Fruit fly (Drosophila melanogaster) whole organism, embryonic: ENCODE results near the gene PGRP-LA.

Experiments
- ATbp ChIP-seq: fragments of 200-800 bp; sonication (Bioruptor generic); optimal IDR thresholded peaks from 2 replicates; lab custom pipeline; 2017; ENCODE audit warnings: missing biosample characterization, mild to moderate bottlenecking, missing genetic modification characterization, missing genetic modification reagents
- Asciz ChIP-seq: fragments of 200-800 bp; sonication (Bioruptor generic); optimal IDR thresholded peaks from 2 replicates; lab custom pipeline; 2017; ENCODE audit warnings: missing biosample characterization, mild to moderate bottlenecking, missing genetic modification characterization, missing genetic modification reagents
- B-H1 ChIP-seq: fragments of 200-800 bp; sonication (Bioruptor generic); IDR thresholded peaks from 3 replicates; pipeline ENCODE4 v1.3.6; 2022; ENCODE audit warnings: missing biosample characterization, missing genetic modification characterization
- B-H2 ChIP-seq: fragments of 200-800 bp; sonication (Bioruptor generic); optimal IDR thresholded peaks from 2 replicates; lab custom pipeline; 2018; ENCODE audit warnings: missing biosample characterization, mild to moderate bottlenecking, missing genetic modification characterization
- BEAF-32 ChIP-seq: fragments of 200-800 bp; sonication (Bioruptor generic); optimal IDR thresholded peaks from 3 replicates; lab custom pipeline; 2017; ENCODE audit warnings: missing biosample characterization, missing genetic modification characterization, mild to moderate bottlenecking, moderate library complexity, missing genetic modification reagents
- CG10654 ChIP-seq: fragments of 200-800 bp; sonication (Bioruptor generic); optimal IDR thresholded peaks from 2 replicates; lab custom pipeline; 2016; ENCODE audit warnings: missing biosample characterization, missing genetic modification characterization
- CG12744 ChIP-seq: fragments of 200-800 bp; sonication (Bioruptor generic); optimal IDR thresholded peaks from 2 replicates; lab custom pipeline; 2016; ENCODE audit warnings: missing biosample characterization, missing genetic modification characterization
- CG12769 ChIP-seq: fragments of 200-800 bp; sonication (Bioruptor generic); optimal IDR thresholded peaks from 2 replicates; lab custom pipeline; 2019; ENCODE audit warnings: missing biosample characterization, mild to moderate bottlenecking, missing genetic modification characterization, moderate library complexity
- CG1647 ChIP-seq: fragments of 200-800 bp; sonication (Bioruptor generic); optimal IDR thresholded peaks from 3 replicates; lab custom pipeline; 2016; ENCODE audit warnings: missing biosample characterization, missing genetic modification characterization
- CG16815 ChIP-seq: fragments of 200-800 bp; sonication (Bioruptor generic); optimal IDR thresholded peaks from 3 replicates; lab custom pipeline; 2017; ENCODE audit warnings: missing biosample characterization, mild to moderate bottlenecking, missing genetic modification characterization
- CG17186 ChIP-seq: fragments of 200-800 bp; sonication (Bioruptor generic); optimal IDR thresholded peaks from 3 replicates; lab custom pipeline; 2017; ENCODE audit warnings: missing biosample characterization, missing genetic modification reagents, missing genetic modification characterization
- CG17361 ChIP-seq: fragments of 200-800 bp; sonication (Bioruptor generic); IDR thresholded peaks from 3 replicates; pipeline ENCODE4 v1.3.6; 2022; ENCODE audit warnings: missing biosample characterization, missing genetic modification characterization
- CG17385 ChIP-seq: fragments of 200-800 bp; sonication (Bioruptor generic); optimal IDR thresholded peaks from 3 replicates; lab custom pipeline; 2018; ENCODE audit warnings: missing biosample characterization, mild to moderate bottlenecking, missing genetic modification characterization
- CG17829 ChIP-seq: fragments of 200-800 bp; optimal IDR thresholded peaks from 2 replicates; lab custom pipeline; 2019; ENCODE audit warnings: missing biosample characterization, mild to moderate bottlenecking, missing genetic modification characterization, moderate library complexity
- CG2678 ChIP-seq: fragments of 200-800 bp; sonication (Bioruptor generic); optimal IDR thresholded peaks from 3 replicates; lab custom pipeline; 2019; ENCODE audit warnings: missing biosample characterization, mild to moderate bottlenecking, missing genetic modification characterization, moderate library complexity
- CG32767 ChIP-seq: fragments of 200-800 bp; sonication (Bioruptor generic); IDR thresholded peaks from 2 replicates; pipeline ENCODE4 v1.3.6; 2022; ENCODE audit warnings: missing biosample characterization, missing genetic modification characterization
- CG3281 ChIP-seq: fragments of 200-800 bp; sonication (Bioruptor generic); optimal IDR thresholded peaks from 3 replicates; lab custom pipeline; 2017; ENCODE audit warnings: missing biosample characterization, mild to moderate bottlenecking, missing genetic modification characterization
- CG3407 ChIP-seq: fragments of 200-800 bp; sonication (Bioruptor generic); optimal IDR thresholded peaks from 2 replicates; lab custom pipeline; 2018; ENCODE audit warnings: missing biosample characterization, mild to moderate bottlenecking, missing genetic modification characterization
- CG3726 ChIP-seq: fragments of 200-800 bp; sonication (Bioruptor generic); IDR thresholded peaks from 3 replicates; pipeline ENCODE4, ENCODE4 v1.3.6; 2022; ENCODE audit warnings: missing biosample characterization, missing genetic modification characterization
- CG3838 ChIP-seq: fragments of 200-800 bp; sonication (Bioruptor generic); optimal IDR thresholded peaks from 3 replicates; lab custom pipeline; 2016; ENCODE audit warnings: missing biosample characterization, missing genetic modification characterization
- CG4617 ChIP-seq: fragments of 200-800 bp; sonication (Bioruptor generic); optimal IDR thresholded peaks from 3 replicates; lab custom pipeline; 2016; ENCODE audit warnings: missing biosample characterization, missing genetic modification characterization, borderline replicate concordance
- CG7556 ChIP-seq: fragments of 200-800 bp; sonication (Bioruptor generic); optimal IDR thresholded peaks from 2 replicates; lab custom pipeline; 2017; ENCODE audit warnings: missing biosample characterization, mild to moderate bottlenecking, missing genetic modification characterization
- CG7963 ChIP-seq: fragments of 200-800 bp; sonication (Bioruptor generic); IDR thresholded peaks from 3 replicates; pipeline ENCODE4 v1.3.6; 2022; ENCODE audit warnings: missing biosample characterization, missing genetic modification characterization; ENCODE audit not compliant: partially characterized antibody
- CG8089 ChIP-seq: fragments of 200-800 bp; sonication (Bioruptor generic); optimal IDR thresholded peaks from 3 replicates; lab custom pipeline; 2016; ENCODE audit warnings: missing biosample characterization, missing genetic modification characterization
- D19A ChIP-seq: fragments of 200-800 bp; optimal IDR thresholded peaks from 3 replicates; lab custom pipeline; 2019; ENCODE audit warnings: missing biosample characterization, mild to moderate bottlenecking, missing genetic modification characterization, moderate library complexity
- E2f1 ChIP-seq: fragments of 200-800 bp; sonication (Bioruptor generic); IDR thresholded peaks from 2 replicates; pipeline ENCODE4 v1.3.6; 2022; ENCODE audit warnings: missing biosample characterization, missing genetic modification characterization
- H15 ChIP-seq: fragments of 200-800 bp; sonication (Bioruptor generic); IDR thresholded peaks from 3 replicates; pipeline ENCODE4 v1.3.6; 2022; ENCODE audit warnings: missing biosample characterization, missing genetic modification characterization
- Jarid2 ChIP-seq: fragments of 200-800 bp; sonication (Bioruptor generic); optimal IDR thresholded peaks from 3 replicates; lab custom pipeline; 2017; ENCODE audit warnings: mild to moderate bottlenecking, missing biosample characterization, missing genetic modification reagents, missing genetic modification characterization
- Opbp ChIP-seq: fragments of 200-800 bp; sonication (Bioruptor generic); IDR thresholded peaks from 3 replicates; pipeline ENCODE4 v1.3.6; 2022; ENCODE audit warnings: missing biosample characterization, missing genetic modification characterization; ENCODE audit not compliant: partially characterized antibody
- Optix ChIP-seq: fragments of 200-800 bp; sonication (Bioruptor generic); IDR thresholded peaks from 3 replicates; pipeline ENCODE4 v1.3.6; 2022; ENCODE audit warnings: missing biosample characterization, missing genetic modification characterization
- Poxn ChIP-seq: fragments of 200-800 bp; sonication (Bioruptor generic); IDR thresholded peaks from 2 replicates; pipeline ENCODE4 v1.3.6; 2022; ENCODE audit warnings: missing biosample characterization, missing genetic modification characterization
- Trl ChIP-seq, 3 experiments: fragments of >200 bp in 2 of 3; fragments of 200-800 bp in 1 of 3; sonication (Bioruptor generic) in 1 of 3; optimal IDR thresholded peaks; 2 replicates in 1 of 3; 3 replicates in 2 of 3; lab custom pipeline; 2016 to 2017; ENCODE audit warnings: missing biosample characterization in 1 of 3, missing genetic modification characterization in 1 of 3
- Xrp1 ChIP-seq: fragments of 200-800 bp; sonication (Bioruptor generic); IDR thresholded peaks from 2 replicates; pipeline ENCODE4 v1.3.6; 2022; ENCODE audit warnings: missing biosample characterization, missing genetic modification characterization
- ash1 ChIP-seq: fragments of 200-800 bp; sonication (Bioruptor generic); optimal IDR thresholded peaks from 2 replicates; lab custom pipeline; 2018; ENCODE audit warnings: missing biosample characterization, mild to moderate bottlenecking, missing genetic modification characterization
- bsh ChIP-seq, 2 experiments: fragments of 200-800 bp; sonication (Bioruptor generic); optimal IDR thresholded peaks; 2 replicates each; lab custom pipeline; 2017 to 2018; ENCODE audit warnings: mild to moderate bottlenecking in 2 of 2, missing biosample characterization in 2 of 2, missing genetic modification characterization in 2 of 2, moderate library complexity in 1 of 2
- cas ChIP-seq: fragments of 200-800 bp; sonication (Bioruptor generic); IDR thresholded peaks from 2 replicates; pipeline ENCODE4 v1.3.6; 2022; ENCODE audit warnings: missing biosample characterization, missing genetic modification characterization
- danr ChIP-seq: fragments of 200-800 bp; sonication (Bioruptor generic); IDR thresholded peaks from 2 replicates; pipeline ENCODE4 v1.3.6; 2022; ENCODE audit warnings: missing biosample characterization, missing genetic modification characterization
- emc ChIP-seq: fragments of 200-800 bp; sonication (Bioruptor generic); optimal IDR thresholded peaks from 2 replicates; lab custom pipeline; 2016; ENCODE audit warnings: missing biosample characterization, missing genetic modification characterization
- ewg ChIP-seq: fragments of 200-800 bp; sonication (Bioruptor generic); optimal IDR thresholded peaks from 3 replicates; lab custom pipeline; 2017; ENCODE audit warnings: mild to moderate bottlenecking, missing biosample characterization, missing genetic modification reagents, missing genetic modification characterization
- hbn ChIP-seq: fragments of 200-800 bp; sonication (Bioruptor generic); IDR thresholded peaks from 2 replicates; pipeline ENCODE4 v1.3.6; 2022; ENCODE audit warnings: missing biosample characterization, missing genetic modification characterization; ENCODE audit not compliant: partially characterized antibody
- ind ChIP-seq: fragments of 200-800 bp; sonication (Bioruptor generic); optimal IDR thresholded peaks from 3 replicates; lab custom pipeline; 2016; ENCODE audit warnings: missing biosample characterization, missing genetic modification characterization
- kay ChIP-seq: fragments of 200-800 bp; sonication (Bioruptor generic); optimal IDR thresholded peaks from 2 replicates; lab custom pipeline; 2016; ENCODE audit warnings: missing biosample characterization, missing genetic modification characterization
- pita ChIP-seq: fragments of 200-800 bp; sonication (Bioruptor generic); optimal IDR thresholded peaks from 2 replicates; lab custom pipeline; 2017; ENCODE audit warnings: missing biosample characterization, mild to moderate bottlenecking, missing genetic modification characterization
- ro ChIP-seq: fragments of 200-800 bp; sonication (Bioruptor generic); IDR thresholded peaks from 2 replicates; pipeline ENCODE4 v1.3.6; 2022; ENCODE audit warnings: missing biosample characterization, missing genetic modification characterization
- sd ChIP-seq: fragments of 200-800 bp; sonication (Bioruptor generic); optimal IDR thresholded peaks from 3 replicates; lab custom pipeline; 2018; ENCODE audit warnings: missing biosample characterization, mild to moderate bottlenecking, missing genetic modification characterization, moderate library complexity
- slou ChIP-seq: fragments of 200-800 bp; sonication (Bioruptor generic); optimal IDR thresholded peaks from 3 replicates; lab custom pipeline; 2016; ENCODE audit warnings: missing biosample characterization, missing genetic modification characterization
- stwl ChIP-seq: fragments of 200-800 bp; sonication (Bioruptor generic); optimal IDR thresholded peaks from 3 replicates; lab custom pipeline; 2018; ENCODE audit warnings: missing biosample characterization, mild to moderate bottlenecking, missing genetic modification characterization, moderate library complexity
- unc-4 ChIP-seq: fragments of 200-800 bp; sonication (Bioruptor generic); IDR thresholded peaks from 2 replicates; pipeline ENCODE4 v1.3.6; 2022; ENCODE audit warnings: missing biosample characterization, missing genetic modification characterization; ENCODE audit not compliant: partially characterized antibody
- zf30C ChIP-seq: fragments of 200-800 bp; sonication (Bioruptor generic); optimal IDR thresholded peaks from 3 replicates; lab custom pipeline; 2018; ENCODE audit warnings: missing biosample characterization, mild to moderate bottlenecking, missing genetic modification characterization

PGRP-LA gene

dm6 chr3L:9373374-9374004 is 39.4 kb downstream of the PGRP-LA start (continued):
- peak; percentile 67 for TF ChIP-seq CG17829 (tag; lab: Kevin White, UChicago)
- TF ChIP-seq CG3726 (GFP tag; lab: Robert Waterston, UW) = 0 out of 3 replicates have a peak, but pooled peaks have one; percentile 40
- no peak for TF ChIP-seq stwl
- TF ChIP-seq CG7556 (GFP tag; lab: Kevin White, UChicago) = peak; percentile 77
- peak; percentile 66 for TF ChIP-seq sd
- no peak for TF ChIP-seq CG7963 (GFP tag; lab: Robert Waterston, UW)
- peak; percentile 54 for TF ChIP-seq CG3407 (GFP tag; lab: Kevin White, UChicago)
- TF ChIP-seq kay (GFP tag; lab: Kevin White, UChicago) = no peak
- peak; percentile 73 for TF ChIP-seq E2f1 (GFP tag; lab: Robert Waterston, UW)
- peak; percentile 60 for TF ChIP-seq ewg (GFP tag; lab: Kevin White, UChicago)
- TF ChIP-seq CG16815 (GFP tag; lab: Kevin White, UChicago) = no peak
- peak; percentile 62 for TF ChIP-seq Asciz
- no peak for TF ChIP-seq CG4617 (GFP tag; lab: Kevin White, UChicago)
- TF ChIP-seq B-H2 (GFP tag; lab: Kevin White, UChicago) = peak; percentile 69
- TF ChIP-seq Trl (optimal IDR thresholded peaks at IDR 0.05; lab: Kevin White, UChicago) = peak; percentile 94 to 96
- peak; percentile 32 for TF ChIP-seq Trl (GFP tag; optimal IDR thresholded peaks at IDR 0.05; lab: Kevin White, UChicago)
- no peak for TF ChIP-seq CG17186 (GFP tag; lab: Kevin White, UChicago)
- peak; percentile 56; the same call in 1 of the 3 replicates for TF ChIP-seq Optix (GFP tag; lab: Robert Waterston, UW)
- TF ChIP-seq ATbp = peak; percentile 62
- TF ChIP-seq ind (GFP tag; lab: Kevin White, UChicago) = peak; percentile 71
- no peak for TF ChIP-seq CG1647
- no peak for TF ChIP-seq ash1
- TF ChIP-seq pita = no peak
- peak; percentile 67; the same call in 1 of the 2 replicates for TF ChIP-seq ro (GFP tag; lab: Robert Waterston, UW)
- peak; percentile 75 for TF ChIP-seq Xrp1 (GFP tag; lab: Robert Waterston, UW)
- TF ChIP-seq unc-4 (GFP tag; lab: Robert Waterston, UW) = peak; percentile 54
- peak; percentile 9 for TF ChIP-seq Jarid2 (GFP tag; lab: Kevin White, UChicago)
- TF ChIP-seq CG3838 (GFP tag; lab: Kevin White, UChicago) = no peak
- peak; percentile 69 for TF ChIP-seq danr (GFP tag; lab: Robert Waterston, UW)
- peak; percentile 65 for TF ChIP-seq CG17361 (GFP tag; lab: Robert Waterston, UW)
- peak; percentile 28 for TF ChIP-seq CG10654
- TF ChIP-seq Opbp = peak; percentile 45; the same call in 1 of the 3 replicates
- peak; percentile 84 for TF ChIP-seq CG2678
- TF ChIP-seq BEAF-32 (GFP tag; lab: Kevin White, UChicago) = no peak
- TF ChIP-seq emc (GFP tag; lab: Kevin White, UChicago) = no peak
- TF ChIP-seq Poxn (GFP tag; lab: Robert Waterston, UW) = no peak
- TF ChIP-seq bsh (GFP tag; optimal IDR thresholded peaks at IDR 0.05; lab: Kevin White, UChicago) = peak; percentile 39 to 81
- TF ChIP-seq CG12744 (GFP tag; lab: Kevin White, UChicago) = no peak
- TF ChIP-seq H15 (GFP tag; lab: Robert Waterston, UW) = peak; percentile 62; the same call in 1 of the 3 replicates
- no peak for TF ChIP-seq B-H1 (GFP tag; lab: Robert Waterston, UW)
- no peak for TF ChIP-seq slou
- peak; percentile 77 for TF ChIP-seq CG3281 (GFP tag; lab: Kevin White, UChicago)
- peak; percentile 76 for TF ChIP-seq CG32767 (GFP tag; lab: Robert Waterston, UW)
- no peak for TF ChIP-seq hbn (GFP tag; lab: Robert Waterston, UW)
- no peak; the same call in 1 of the 2 replicates for TF ChIP-seq cas
- peak; percentile 66 for TF ChIP-seq CG17385 (GFP tag; lab: Kevin White, UChicago)
- TF ChIP-seq CG12769 (tag; lab: Kevin White, UChicago) = no peak
- no peak for TF ChIP-seq CG8089 (GFP tag; lab: Kevin White, UChicago)
- TF ChIP-seq D19A = peak; percentile 6
- TF ChIP-seq zf30C (GFP tag; lab: Kevin White, UChicago) = no peak
